Worm (Caenorhabditis elegans) whole organism, L4 larva: ENCODE results near the gene B0546.5.

Source experiments
- F26F4.8 ChIP-seq: fragments of 200-800 bp; sonication (Bioruptor generic); conservative IDR thresholded peaks from 2 replicates; pipeline ENCODE4 v1.3.6; 2022; ENCODE audit warnings: missing genetic modification characterization, missing compliant biosample characterization
- R02D3.7 ChIP-seq: fragments of 150-350 bp; sonication (generic microtip); optimal IDR thresholded peaks from 3 replicates; lab custom pipeline; 2014; ENCODE audit warnings: missing biosample characterization, missing genetic modification characterization
- Y105C5A.15 ChIP-seq: fragments of 200-800 bp; sonication (Bioruptor generic); IDR thresholded peaks from 2 replicates; pipeline ENCODE4 v1.3.6; 2022; ENCODE audit warnings: missing genetic modification characterization, missing compliant biosample characterization
- aha-1 ChIP-seq: fragments of 150-350 bp; peaks from one replicate; lab custom pipeline; 2014; ENCODE audit warnings: missing biosample characterization, missing genetic modification characterization
- ama-1 ChIP-seq: fragments of 150-350 bp; optimal IDR thresholded peaks from 2 replicates; lab custom pipeline; 2014; ENCODE audit warnings: inconsistent platforms, mixed read lengths
- attf-4 ChIP-seq: sonication (generic microtip); optimal IDR thresholded peaks from 3 replicates; lab custom pipeline; 2017; ENCODE audit warnings: missing biosample characterization, missing genetic modification characterization
- ceh-28 ChIP-seq: fragments of 150-350 bp; optimal IDR thresholded peaks from 2 replicates; lab custom pipeline; 2014; ENCODE audit warnings: missing biosample characterization, missing genetic modification reagents, missing genetic modification characterization
- ceh-32 ChIP-seq: sonication (generic microtip); optimal IDR thresholded peaks from 2 replicates; lab custom pipeline; 2016; ENCODE audit warnings: mild to moderate bottlenecking, missing genetic modification characterization, missing compliant biosample characterization; ENCODE audit not compliant: poor library complexity
- ceh-62 ChIP-seq: sonication (generic microtip); optimal IDR thresholded peaks from 2 replicates; lab custom pipeline; 2017; ENCODE audit warnings: missing biosample characterization, missing genetic modification characterization
- ces-1 ChIP-seq: fragments of 150-350 bp; sonication (generic microtip); optimal IDR thresholded peaks from 4 replicates; lab custom pipeline; 2014; ENCODE audit warnings: missing biosample characterization, missing genetic modification reagents, missing genetic modification characterization
- dmd-9 ChIP-seq: fragments of 200-800 bp; sonication (Bioruptor generic); IDR thresholded peaks from 2 replicates; pipeline ENCODE4 v1.3.6; 2022; ENCODE audit warnings: missing genetic modification reagents, missing genetic modification characterization, missing compliant biosample characterization
- dpl-1 ChIP-seq: fragments of 150-350 bp; optimal IDR thresholded peaks from 2 replicates; lab custom pipeline; 2014; ENCODE audit warnings: missing biosample characterization, missing genetic modification reagents, missing genetic modification characterization
- duxl-1 ChIP-seq: sonication (generic microtip); optimal IDR thresholded peaks from 2 replicates; lab custom pipeline; 2016; ENCODE audit warnings: mild to moderate bottlenecking, missing genetic modification characterization, moderate library complexity, missing compliant biosample characterization; ENCODE audit not compliant: poor library complexity
- egl-43 ChIP-seq: fragments of 200-800 bp; sonication (Bioruptor generic); IDR thresholded peaks from 2 replicates; pipeline ENCODE4 v1.3.6; 2022; ENCODE audit warnings: missing genetic modification reagents, missing genetic modification characterization, missing compliant biosample characterization
- fos-1 ChIP-seq: fragments of 150-350 bp; optimal IDR thresholded peaks from 2 replicates; lab custom pipeline; 2014; ENCODE audit warnings: missing biosample characterization, missing genetic modification characterization
- gei-8 ChIP-seq: fragments of 200-800 bp; sonication (Bioruptor generic); optimal IDR thresholded peaks from 2 replicates; lab custom pipeline; 2018; ENCODE audit warnings: mild to moderate bottlenecking, missing genetic modification characterization, missing compliant biosample characterization
- hif-1 ChIP-seq, 2 experiments: sonication (generic microtip); optimal IDR thresholded peaks; 2 replicates each; lab custom pipeline; 2016 to 2017; ENCODE audit warnings: missing compliant biosample characterization in 2 of 2, missing genetic modification characterization in 2 of 2, missing genetic modification reagents in 2 of 2, missing genotype in 2 of 2, mild to moderate bottlenecking in 1 of 2
- hlh-11 ChIP-seq: fragments of 200-800 bp; sonication (Bioruptor generic); optimal IDR thresholded peaks from 2 replicates; lab custom pipeline; 2018; ENCODE audit warnings: mild to moderate bottlenecking, missing genetic modification characterization, missing compliant biosample characterization
- hlh-30 ChIP-seq: sonication (generic microtip); optimal IDR thresholded peaks from 2 replicates; lab custom pipeline; 2017; ENCODE audit warnings: antibody characterized with exemption, mild to moderate bottlenecking, missing genetic modification characterization, missing compliant biosample characterization; ENCODE audit not compliant: insufficient read depth
- hmg-1.1 ChIP-seq: fragments of 200-800 bp; sonication (Bioruptor generic); IDR thresholded peaks from 2 replicates; pipeline ENCODE4 v1.3.6; 2022; ENCODE audit warnings: missing genetic modification reagents, missing genetic modification characterization, missing compliant biosample characterization
- lin-1 ChIP-seq: fragments of 200-800 bp; sonication (Bioruptor generic); IDR thresholded peaks from 2 replicates; pipeline ENCODE4 v1.3.6; 2022; ENCODE audit warnings: missing genetic modification reagents, missing genetic modification characterization, missing compliant biosample characterization
- lin-13 ChIP-seq: fragments of 150-350 bp; optimal IDR thresholded peaks from 2 replicates; lab custom pipeline; 2014; ENCODE audit warnings: missing biosample characterization, missing genetic modification reagents, missing genetic modification characterization
- lin-38 ChIP-seq: fragments of 200-800 bp; sonication (Bioruptor generic); IDR thresholded peaks from 2 replicates; pipeline ENCODE4 v1.3.6; 2022; ENCODE audit warnings: missing genetic modification reagents, missing genetic modification characterization, missing compliant biosample characterization
- lir-3 ChIP-seq: sonication (generic microtip); optimal IDR thresholded peaks from 2 replicates; lab custom pipeline; 2016; ENCODE audit warnings: mild to moderate bottlenecking, missing genetic modification characterization, missing compliant biosample characterization
- lsy-2 ChIP-seq, 2 experiments: fragments of 150-350 bp in 1 of 2; sonication (generic microtip) in 1 of 2; optimal IDR thresholded peaks; 2 replicates each; lab custom pipeline; 2014 to 2017; ENCODE audit warnings: missing biosample characterization in 2 of 2, missing genetic modification characterization in 2 of 2
- madf-5 ChIP-seq, 2 experiments: fragments of 200-800 bp; sonication (Bioruptor generic); IDR thresholded peaks; 2 replicates each; pipeline ENCODE4 v1.3.6; 2022; ENCODE audit warnings: missing compliant biosample characterization in 2 of 2, missing genetic modification characterization in 2 of 2
- madf-9 ChIP-seq: fragments of 200-800 bp; sonication (Bioruptor generic); conservative IDR thresholded peaks from 2 replicates; pipeline ENCODE4 v1.3.6; 2022; ENCODE audit warnings: missing genetic modification reagents, missing genetic modification characterization, missing compliant biosample characterization
- mdl-1 ChIP-seq, 2 experiments: fragments of 150-350 bp in 1 of 2; sonication (generic microtip) in 1 of 2; optimal IDR thresholded peaks; 2 replicates each; lab custom pipeline; 2014 to 2017; ENCODE audit warnings: missing biosample characterization in 2 of 2, missing genetic modification characterization in 2 of 2
- mes-2 ChIP-seq: sonication (generic microtip); optimal IDR thresholded peaks from 2 replicates; lab custom pipeline; 2016; ENCODE audit warnings: missing genotype, mild to moderate bottlenecking, missing genetic modification characterization, missing compliant biosample characterization; ENCODE audit not compliant: poor library complexity, severe bottlenecking
- nhr-10 ChIP-seq: fragments of 150-350 bp; optimal IDR thresholded peaks from 2 replicates; lab custom pipeline; 2014; ENCODE audit warnings: missing biosample characterization, missing genetic modification characterization
- nhr-28 ChIP-seq: fragments of 150-350 bp; optimal IDR thresholded peaks from 2 replicates; lab custom pipeline; 2014; ENCODE audit warnings: missing biosample characterization, missing genetic modification characterization
- nhr-41 ChIP-seq: fragments of 200-800 bp; sonication (Bioruptor generic); IDR thresholded peaks from 2 replicates; pipeline ENCODE4 v1.3.6; 2022; ENCODE audit warnings: missing genetic modification reagents, missing genetic modification characterization, missing compliant biosample characterization
- set-16 ChIP-seq: fragments of 200-800 bp; sonication (Bioruptor generic); IDR thresholded peaks from 2 replicates; pipeline ENCODE4 v1.3.6; 2022; ENCODE audit warnings: missing genetic modification reagents, missing genetic modification characterization, missing compliant biosample characterization
- spr-3 ChIP-seq: fragments of 200-800 bp; sonication (Bioruptor generic); optimal IDR thresholded peaks from 2 replicates; lab custom pipeline; 2018; ENCODE audit warnings: mild to moderate bottlenecking, missing genetic modification characterization, missing compliant biosample characterization
- unc-39 ChIP-seq: sonication (generic microtip); optimal IDR thresholded peaks from 2 replicates; lab custom pipeline; 2017; ENCODE audit warnings: missing biosample characterization, missing genetic modification characterization
- unc-62 ChIP-seq, 3 experiments: fragments of 150-350 bp in 1 of 3; sonication (generic microtip); optimal IDR thresholded peaks in 2 of 3; peaks in 1 of 3; 1 replicate in 1 of 3; 2 replicates in 2 of 3; lab custom pipeline; 2014 to 2017; ENCODE audit warnings: missing biosample characterization in 3 of 3, missing genetic modification characterization in 3 of 3, missing genetic modification reagents in 3 of 3, missing genotype in 1 of 3
- zfp-3 ChIP-seq: fragments of 200-800 bp; sonication (Bioruptor generic); conservative IDR thresholded peaks from 2 replicates; pipeline ENCODE4 v1.3.6; 2022; ENCODE audit warnings: missing genetic modification reagents, missing genetic modification characterization, missing compliant biosample characterization

The B0546.5 gene

ce11 chrIV:3399015-3399722 lies 9.3 kb upstream of the B0546.5 start, which contains the start of the genes dyf-3 and pdhb-1:
TSS of gene dyf-3 (minus strand) at chrIV:3399231.
TSS of gene pdhb-1 (plus strand) at chrIV:3399672.
- TF ChIP-seq lin-1 (GFP tag; lab: Robert Waterston, UW), result no peak
- no peak for TF ChIP-seq egl-43 (GFP tag; lab: Robert Waterston, UW)
- peak; percentile 73 for TF ChIP-seq mes-2 (tag; lab: Kevin White, UChicago)
- TF ChIP-seq zfp-3 (GFP tag; lab: Robert Waterston, UW), result no peak
- peak; percentile 36 for TF ChIP-seq dpl-1 (GFP tag; lab: Kevin White, UChicago)
- no peak for TF ChIP-seq fos-1 (tag; lab: Kevin White, UChicago)
- TF ChIP-seq F26F4.8 (GFP tag; lab: Robert Waterston, UW), result no peak
- TF ChIP-seq hmg-1.1 (GFP tag; lab: Robert Waterston, UW), result peak; percentile 60
- TF ChIP-seq duxl-1 (tag; lab: Kevin White, UChicago), result no peak
- peak in 1 of 2 experiments; percentile 34 for TF ChIP-seq hif-1 (tag; optimal IDR thresholded peaks at IDR 0.05; lab: Kevin White, UChicago)
- TF ChIP-seq unc-39, result no peak
- TF ChIP-seq madf-5 (GFP tag; IDR thresholded peaks at IDR 0.05; lab: Robert Waterston, UW), result no peak
- TF ChIP-seq ama-1 (lab: Kevin White, UChicago), result no peak
- TF ChIP-seq unc-62 (GFP tag; optimal IDR thresholded peaks at IDR 0.05 in 1 of 2; lab: Kevin White, UChicago), result peak in 1 of 2 experiments; percentile 86
- TF ChIP-seq unc-62 (tag; optimal IDR thresholded peaks at IDR 0.05; lab: Kevin White, UChicago), result no peak
- TF ChIP-seq dmd-9 (GFP tag; lab: Robert Waterston, UW), result no peak
- TF ChIP-seq lin-13, result peak; percentile 11
- TF ChIP-seq mdl-1 (tag; optimal IDR thresholded peaks at IDR 0.05; lab: Kevin White, UChicago), result no peak
- TF ChIP-seq hlh-30 (tag; lab: Kevin White, UChicago), result peak; percentile 8
- TF ChIP-seq aha-1 (tag; lab: Kevin White, UChicago), result peak; percentile 55
- no peak for TF ChIP-seq nhr-28 (tag; lab: Kevin White, UChicago)
- peak; percentile 4 for TF ChIP-seq hlh-11
- TF ChIP-seq nhr-10 (tag; lab: Kevin White, UChicago), result no peak
- no peak for TF ChIP-seq ceh-28 (tag; lab: Kevin White, UChicago)
- TF ChIP-seq lin-38 (GFP tag; lab: Robert Waterston, UW), result no peak; the same call in 1 of the 2 replicates
- TF ChIP-seq lsy-2 (tag; optimal IDR thresholded peaks at IDR 0.05; lab: Kevin White, UChicago), result peak; percentile 0 to 94
- no peak for TF ChIP-seq ceh-62
- no peak for TF ChIP-seq gei-8 (GFP tag; lab: Kevin White, UChicago)
- TF ChIP-seq R02D3.7, result no peak
- TF ChIP-seq, all 104 proteins: peak for 10

ce11 chrIV:3398078-3398477 lies 8.2 kb upstream of the B0546.5 start:
- TF ChIP-seq set-16 (GFP tag; lab: Robert Waterston, UW), result peak; percentile 82
- no peak for TF ChIP-seq egl-43 (GFP tag; lab: Robert Waterston, UW)
- TF ChIP-seq ama-1 (lab: Kevin White, UChicago), result no peak
- peak in 1 of 2 experiments; percentile 89 for TF ChIP-seq unc-62 (GFP tag; optimal IDR thresholded peaks at IDR 0.05 in 1 of 2; lab: Kevin White, UChicago)
- TF ChIP-seq unc-62 (tag; optimal IDR thresholded peaks at IDR 0.05; lab: Kevin White, UChicago), result no peak
- 0 out of 2 replicates have a peak, but pooled peaks have one; percentile 29 for TF ChIP-seq Y105C5A.15 (GFP tag; lab: Robert Waterston, UW)

DNA sequence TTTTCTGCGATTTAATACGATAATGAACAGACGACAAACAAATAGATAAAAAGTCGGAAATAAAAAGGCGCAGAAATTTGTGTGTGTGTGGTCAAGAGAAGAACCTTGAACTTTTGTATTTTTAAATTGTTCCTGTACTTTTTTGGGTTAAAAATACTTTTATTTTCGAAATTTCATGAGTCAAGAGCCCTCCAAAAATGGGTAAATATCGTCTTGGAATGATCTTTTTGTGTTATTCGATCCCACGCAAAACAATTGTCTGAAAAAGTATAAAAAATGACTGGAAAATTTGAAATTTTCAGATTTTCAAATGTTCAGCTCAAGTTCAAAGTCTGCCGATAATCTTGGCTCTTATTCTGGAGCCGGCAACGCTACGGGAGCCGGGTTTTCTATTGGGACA lies 5.7 kb upstream of the B0546.5 start, which contains the start of gene C04C3.14:
Gene C04C3.14 (plus strand): TSS at position 301 of the 400 bp plus-strand sequence.
- TF ChIP-seq aha-1 (tag; lab: Kevin White, UChicago), result no peak
- no peak for TF ChIP-seq nhr-41
- TF ChIP-seq lir-3, result no peak
- no peak for TF ChIP-seq dpl-1 (GFP tag; lab: Kevin White, UChicago)
- no peak for TF ChIP-seq ceh-28 (tag; lab: Kevin White, UChicago)
- TF ChIP-seq ces-1, result no peak
- TF ChIP-seq ceh-32 (tag; lab: Kevin White, UChicago), result no peak
- TF ChIP-seq fos-1 (tag; lab: Kevin White, UChicago), result no peak
- TF ChIP-seq spr-3 (GFP tag; lab: Kevin White, UChicago), result no peak
- TF ChIP-seq attf-4, result no peak
- no peak for TF ChIP-seq mdl-1 (tag; optimal IDR thresholded peaks at IDR 0.05; lab: Kevin White, UChicago)
- no peak for TF ChIP-seq lin-13
- TF ChIP-seq madf-9, result no peak
- TF ChIP-seq nhr-28 (tag; lab: Kevin White, UChicago), result no peak
- TF ChIP-seq set-16 (GFP tag; lab: Robert Waterston, UW), result no peak
- TF ChIP-seq, all 104 proteins: peak for 0
